Fruit fly (Drosophila melanogaster): ENCODE results near the gene CG31698.

CG31698 gene

dm6 chr2L:3148959-3149591, 24.6 kb downstream of the CG31698 start:
- peak; percentile 8 for TF ChIP-seq fkh (GFP tag; optimal IDR thresholded peaks at IDR 0.05)
- TF ChIP-seq Sox102F (GFP tag; optimal IDR thresholded peaks at IDR 0.05), result no peak
- TF ChIP-seq Ets96B (tag; optimal IDR thresholded peaks at IDR 0.05), result no peak
- TF ChIP-seq CG1621 (tag; optimal IDR thresholded peaks at IDR 0.05), result no peak
- TF ChIP-seq cyc (GFP tag; optimal IDR thresholded peaks at IDR 0.05), result no peak
- TF ChIP-seq topi (GFP tag; optimal IDR thresholded peaks at IDR 0.05), result no peak
- TF ChIP-seq CG8319 (GFP tag; optimal IDR thresholded peaks at IDR 0.05), result no peak
- TF ChIP-seq CG6163 (GFP tag; IDR thresholded peaks at IDR 0.05), result peak; percentile 48; the same call in 2 of the 3 replicates
- peak; percentile 48; the same call in 1 of the 2 replicates for TF ChIP-seq Gug (GFP tag; IDR thresholded peaks at IDR 0.05)
- TF ChIP-seq salr (GFP tag; optimal IDR thresholded peaks at IDR 0.05), result no peak
- TF ChIP-seq Eip78C (GFP tag), result peak; percentile 50
- TF ChIP-seq CG16779 (tag; optimal IDR thresholded peaks at IDR 0.05), result no peak
- peak; percentile 69 for TF ChIP-seq CG32006 (GFP tag; optimal IDR thresholded peaks at IDR 0.05)
- no peak for TF ChIP-seq CG6276 (GFP tag; optimal IDR thresholded peaks at IDR 0.05)
- no peak for TF ChIP-seq CG11762 (GFP tag; optimal IDR thresholded peaks at IDR 0.05; ENCODE audit: insufficient read depth)
- peak; percentile 15 for TF ChIP-seq net (GFP tag; optimal IDR thresholded peaks at IDR 0.05)
- TF ChIP-seq OdsH (GFP tag; optimal IDR thresholded peaks at IDR 0.05), result peak; percentile 5
- peak; percentile 15 for TF ChIP-seq CG4318 (GFP tag; optimal IDR thresholded peaks at IDR 0.05)
- TF ChIP-seq acj6 (GFP tag; optimal IDR thresholded peaks at IDR 0.05), result no peak
- peak; percentile 27 for TF ChIP-seq achi (GFP tag; optimal IDR thresholded peaks at IDR 0.05)
- no peak for TF ChIP-seq Ets21C (GFP tag; optimal IDR thresholded peaks at IDR 0.05)
- TF ChIP-seq CG7368 (GFP tag; optimal IDR thresholded peaks at IDR 0.05), result no peak
- no peak for TF ChIP-seq CG31627 (GFP tag; optimal IDR thresholded peaks at IDR 0.05)
- TF ChIP-seq spab (GFP tag; optimal IDR thresholded peaks at IDR 0.05), result no peak
- TF ChIP-seq CG11294 (GFP tag; IDR thresholded peaks at IDR 0.05), result peak; percentile 51
- no peak for TF ChIP-seq esn (GFP tag; optimal IDR thresholded peaks at IDR 0.05)
- no peak for TF ChIP-seq CG3919 (GFP tag; optimal IDR thresholded peaks at IDR 0.05)
- peak; percentile 80 for TF ChIP-seq eg (GFP tag; IDR thresholded peaks at IDR 0.05)
- peak; percentile 58 for TF ChIP-seq CG15336 (GFP tag; IDR thresholded peaks at IDR 0.05)
- TF ChIP-seq vri (GFP tag; optimal IDR thresholded peaks at IDR 0.05), result no peak
- peak; percentile 66 for TF ChIP-seq Lpt (GFP tag; optimal IDR thresholded peaks at IDR 0.05)
- peak; percentile 67 for TF ChIP-seq Hr4 (GFP tag; optimal IDR thresholded peaks at IDR 0.05)
- no peak for TF ChIP-seq Sox15 (GFP tag; optimal IDR thresholded peaks at IDR 0.05)
- TF ChIP-seq svp (GFP tag), result no peak
- no peak for TF ChIP-seq CG9139 (GFP tag; optimal IDR thresholded peaks at IDR 0.05)
- no peak for TF ChIP-seq CG10669 (GFP tag; optimal IDR thresholded peaks at IDR 0.05)
- TF ChIP-seq CG8119 (GFP tag; IDR thresholded peaks at IDR 0.05), result peak; percentile 69; the same call in 2 of the 3 replicates
- TF ChIP-seq dsx (GFP tag; optimal IDR thresholded peaks at IDR 0.05; ENCODE audit: poor library complexity, severe bottlenecking), result no peak
- peak; percentile 8 for TF ChIP-seq dac (GFP tag; optimal IDR thresholded peaks at IDR 0.05)
- TF ChIP-seq fd59A (GFP tag; optimal IDR thresholded peaks at IDR 0.05), result no peak
- no peak for TF ChIP-seq CG3032 (tag; optimal IDR thresholded peaks at IDR 0.05)

- TF ChIP-seq Lpt (GFP tag; optimal IDR thresholded peaks at IDR 0.05) (no peak), Sox102F (GFP tag; optimal IDR thresholded peaks at IDR 0.05) (no peak), fd59A (GFP tag; optimal IDR thresholded peaks at IDR 0.05) (no peak), pdm3 (GFP tag; optimal IDR thresholded peaks at IDR 0.05) (no peak), CG16779 (tag; optimal IDR thresholded peaks at IDR 0.05) (no peak), CG8119 (GFP tag; IDR thresholded peaks at IDR 0.05) (no peak), fd85E (GFP tag; optimal IDR thresholded peaks at IDR 0.05) (no peak), CG11294 (GFP tag; IDR thresholded peaks at IDR 0.05) (no peak), CG11762 (GFP tag; optimal IDR thresholded peaks at IDR 0.05; ENCODE audit: insufficient read depth) (no peak), spab (GFP tag; optimal IDR thresholded peaks at IDR 0.05) (no peak), CG10669 (GFP tag; optimal IDR thresholded peaks at IDR 0.05) (no peak), CG32006 (GFP tag; optimal IDR thresholded peaks at IDR 0.05) (no peak), fkh (GFP tag; optimal IDR thresholded peaks at IDR 0.05) (no peak), CG11902 (GFP tag; optimal IDR thresholded peaks at IDR 0.05) (no peak)
These were observed 27.7 kb downstream of the CG31698 start for dm6 chr2L:3145897-3146296.

Measured in whole organism, prepupa.